Worm (Caenorhabditis elegans) whole organism, young adult: Measurements from ENCODE around the gene B0416.2.

Source experiments
- C06A6.2 ChIP-seq: fragments of 200-800 bp; sonication (Bioruptor generic); conservative IDR thresholded peaks from 2 replicates; pipeline ENCODE4 v1.3.6; 2022; ENCODE audit warnings: missing genetic modification characterization, missing compliant biosample characterization
- F33H1.4 ChIP-seq: fragments of 200-800 bp; sonication (Bioruptor generic); IDR thresholded peaks from 2 replicates; pipeline ENCODE4 v1.3.6; 2022; ENCODE audit warnings: missing genetic modification reagents, missing genetic modification characterization, missing compliant biosample characterization
- F39B2.1 ChIP-seq: fragments of 200-800 bp; sonication (Bioruptor generic); IDR thresholded peaks from 2 replicates; pipeline ENCODE4 v1.3.6; 2022; ENCODE audit warnings: missing genetic modification reagents, missing genetic modification characterization, missing compliant biosample characterization
- F57C9.4 ChIP-seq: sonication (generic microtip); optimal IDR thresholded peaks from 2 replicates; lab custom pipeline; 2017; ENCODE audit warnings: mild to moderate bottlenecking, missing genetic modification characterization, missing compliant biosample characterization
- bed-2 ChIP-seq: fragments of 200-800 bp; sonication (Bioruptor generic); IDR thresholded peaks from 2 replicates; pipeline ENCODE4 v1.3.6; 2022; ENCODE audit warnings: missing genetic modification reagents, missing genetic modification characterization, missing compliant biosample characterization
- ceh-91 ChIP-seq: fragments of 200-800 bp; sonication (Bioruptor generic); IDR thresholded peaks from 2 replicates; pipeline ENCODE4 v1.3.6; 2022; ENCODE audit warnings: missing genetic modification reagents, missing genetic modification characterization, missing compliant biosample characterization
- dpl-1 ChIP-seq: fragments of 150-350 bp; optimal IDR thresholded peaks from 2 replicates; lab custom pipeline; 2014; ENCODE audit warnings: missing biosample characterization, missing genetic modification reagents, missing genetic modification characterization
- ekl-4 ChIP-seq: fragments of 200-800 bp; sonication (Bioruptor generic); IDR thresholded peaks from 2 replicates; pipeline ENCODE4 v1.3.6; 2022; ENCODE audit warnings: missing genetic modification reagents, missing genetic modification characterization, missing compliant biosample characterization
- let-526 ChIP-seq: fragments of 200-800 bp; sonication (Bioruptor generic); IDR thresholded peaks from 2 replicates; pipeline ENCODE4 v1.3.6; 2022; ENCODE audit warnings: missing genetic modification reagents, missing genetic modification characterization, missing compliant biosample characterization
- lin-35 ChIP-seq, 3 experiments: fragments of 150-350 bp in 2 of 3; sonication (generic microtip) in 1 of 3; optimal IDR thresholded peaks; 2 replicates each; lab custom pipeline; 2014 to 2018; ENCODE audit warnings: missing biosample characterization in 3 of 3, missing genetic modification characterization in 3 of 3, missing genetic modification reagents in 3 of 3
- lin-40 ChIP-seq: sonication (generic microtip); optimal IDR thresholded peaks from 2 replicates; lab custom pipeline; 2016; ENCODE audit warnings: missing genetic modification characterization, mild to moderate bottlenecking, missing compliant biosample characterization, missing genotype, missing genetic modification reagents
- lsy-27 ChIP-seq: sonication (generic microtip); optimal IDR thresholded peaks from 2 replicates; lab custom pipeline; 2017; ENCODE audit warnings: missing genetic modification characterization, mild to moderate bottlenecking, missing compliant biosample characterization, antibody characterized with exemption, missing genotype, borderline replicate concordance; ENCODE audit not compliant: insufficient read depth
- snpc-1.3 ChIP-seq: sonication (generic microtip); optimal IDR thresholded peaks from 2 replicates; lab custom pipeline; 2017; ENCODE audit warnings: missing genetic modification characterization, mild to moderate bottlenecking, missing compliant biosample characterization, antibody characterized with exemption, moderate library complexity, missing genotype, missing genetic modification reagents; ENCODE audit not compliant: insufficient read depth
- sptf-2 ChIP-seq: fragments of 200-800 bp; sonication (Bioruptor generic); optimal IDR thresholded peaks from 2 replicates; lab custom pipeline; 2018; ENCODE audit warnings: mild to moderate bottlenecking, missing genetic modification characterization, missing compliant biosample characterization

- no peak for TF ChIP-seq lin-40 (tag; lab: Kevin White, UChicago)
- no peak for TF ChIP-seq C06A6.2 (GFP tag; lab: Robert Waterston, UW)
- TF ChIP-seq sptf-2 (GFP tag; lab: Kevin White, UChicago) = no peak
- TF ChIP-seq lsy-27 = no peak
- TF ChIP-seq let-526 (GFP tag; lab: Robert Waterston, UW) = no peak
- no peak for TF ChIP-seq F39B2.1 (GFP tag; lab: Robert Waterston, UW)
- TF ChIP-seq F33H1.4 (GFP tag; lab: Robert Waterston, UW) = no peak
- no peak for TF ChIP-seq snpc-1.3 (tag; lab: Kevin White, UChicago)
- no peak for TF ChIP-seq lin-35 (GFP tag; optimal IDR thresholded peaks at IDR 0.05; lab: Kevin White, UChicago)
- TF ChIP-seq dpl-1 (GFP tag; lab: Kevin White, UChicago) = no peak
- no peak for TF ChIP-seq F57C9.4 (tag; lab: Kevin White, UChicago)
- no peak for TF ChIP-seq ceh-91 (GFP tag; lab: Robert Waterston, UW)
- no peak for TF ChIP-seq ekl-4 (GFP tag; lab: Robert Waterston, UW)
- TF ChIP-seq bed-2 (GFP tag; lab: Robert Waterston, UW) = no peak
Observed at ce11 chrX:9295471-9295870, 3.5 kb upstream of the B0416.2 start.
